Worm (Caenorhabditis elegans): Measurements from ENCODE around the gene F14H12.7.

F14H12.7 gene

ce11 chrX:4362522-4362921 lies at the start of gene F14H12.7:
Gene F14H12.7 (minus strand): TSS chrX:4362622.
- TF ChIP-seq tbx-11 (GFP tag; IDR thresholded peaks at IDR 0.05) = no peak
- no peak for TF ChIP-seq scrt-1 (GFP tag; IDR thresholded peaks at IDR 0.05)
- no peak for TF ChIP-seq hmbx-1 (tag; optimal IDR thresholded peaks at IDR 0.05)
- TF ChIP-seq ceh-13 (GFP tag; optimal IDR thresholded peaks at IDR 0.05) = no peak
- no peak for TF ChIP-seq hnd-1 (tag; optimal IDR thresholded peaks at IDR 0.05)
- no peak for TF ChIP-seq F13C5.2 (tag; optimal IDR thresholded peaks at IDR 0.05)
- TF ChIP-seq tra-4 (tag; optimal IDR thresholded peaks at IDR 0.05) = no peak
- no peak for TF ChIP-seq aly-1 (tag; optimal IDR thresholded peaks at IDR 0.05)
- no peak for TF ChIP-seq ets-7 (tag; optimal IDR thresholded peaks at IDR 0.05)
- TF ChIP-seq sea-1 (GFP tag; conservative IDR thresholded peaks at IDR 0.05) = no peak
- no peak for TF ChIP-seq flt-1 (GFP tag; IDR thresholded peaks at IDR 0.05)
- no peak for TF ChIP-seq ceh-36 (tag; optimal IDR thresholded peaks at IDR 0.05)
- TF ChIP-seq ama-1 (optimal IDR thresholded peaks at IDR 0.05) = no peak
- no peak for TF ChIP-seq hmg-4 (GFP tag; optimal IDR thresholded peaks at IDR 0.05)

DNA sequence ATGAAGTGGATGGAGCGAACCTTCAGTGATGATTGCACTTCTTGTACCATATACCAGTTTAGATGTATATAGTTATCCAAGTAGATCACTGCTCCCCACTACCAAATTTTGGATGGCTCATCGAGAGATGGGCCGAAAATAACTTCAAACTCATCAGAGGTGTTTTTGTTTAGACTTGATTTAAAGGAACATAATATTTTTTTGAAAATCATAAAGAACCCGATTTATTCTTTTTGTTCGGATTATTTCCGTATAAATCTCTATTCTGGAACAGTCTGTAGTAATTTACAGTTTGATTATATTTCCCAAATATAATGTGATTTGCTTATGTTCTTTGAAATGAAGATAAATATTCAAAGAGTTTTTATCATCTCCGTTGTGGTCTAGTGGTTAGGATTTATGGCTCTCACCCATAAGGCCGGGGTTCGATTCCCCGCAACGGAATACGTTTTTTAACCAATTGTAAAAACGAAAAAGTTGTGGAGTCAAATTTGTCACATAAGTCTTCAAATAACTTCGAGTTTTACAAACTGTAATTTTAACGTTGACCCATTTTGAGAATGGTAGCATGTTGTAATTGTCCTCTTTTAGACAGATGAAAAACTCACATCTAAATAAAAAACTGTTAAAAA lies 48.0 kb upstream of the F14H12.7 start:
- TF ChIP-seq tra-4 (tag; optimal IDR thresholded peaks at IDR 0.05) (no peak), flt-1 (GFP tag; IDR thresholded peaks at IDR 0.05) (no peak), F13C5.2 (tag; optimal IDR thresholded peaks at IDR 0.05) (no peak), aly-1 (tag; optimal IDR thresholded peaks at IDR 0.05) (no peak), B0310.2 (tag; optimal IDR thresholded peaks at IDR 0.05) (no peak), hnd-1 (tag; optimal IDR thresholded peaks at IDR 0.05) (no peak), sea-1 (GFP tag; conservative IDR thresholded peaks at IDR 0.05) (no peak), ceh-36 (tag; optimal IDR thresholded peaks at IDR 0.05) (no peak), ama-1 (optimal IDR thresholded peaks at IDR 0.05) (no peak), hmg-4 (GFP tag; optimal IDR thresholded peaks at IDR 0.05) (no peak), tbx-37 (GFP tag; conservative IDR thresholded peaks at IDR 0.05) (no peak), ets-7 (tag; optimal IDR thresholded peaks at IDR 0.05) (no peak)

DNA sequence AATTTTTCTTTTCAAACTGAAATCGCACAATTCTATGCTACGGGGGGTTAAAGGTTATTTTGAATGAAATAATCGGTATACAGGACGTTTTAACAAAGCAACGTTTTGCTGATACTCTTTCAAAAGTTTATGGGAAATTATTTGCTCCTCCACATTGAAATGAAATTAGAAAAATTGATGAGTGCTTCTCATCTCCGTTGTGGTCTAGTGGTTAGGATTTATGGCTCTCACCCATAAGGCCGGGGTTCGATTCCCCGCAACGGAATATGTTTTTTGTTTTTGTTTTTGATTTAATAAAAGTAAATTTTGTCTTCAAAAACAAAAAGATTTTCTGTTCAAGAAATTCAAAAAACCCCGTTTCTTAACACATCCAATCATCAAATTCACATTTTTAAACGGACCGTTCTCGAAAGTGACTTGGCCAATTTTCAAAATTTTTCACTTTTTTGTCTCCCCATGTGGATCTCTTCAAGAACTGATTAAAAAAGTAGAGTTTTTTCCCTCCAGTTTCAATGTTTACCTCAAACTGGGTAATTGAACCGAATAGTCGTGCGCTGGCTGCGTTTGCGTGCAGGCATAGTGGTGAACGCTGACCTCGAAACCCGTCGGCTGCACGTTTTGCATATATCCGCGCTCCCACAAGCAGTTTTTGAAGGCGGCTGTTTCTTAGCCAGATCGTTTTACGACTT lies 47.3 kb upstream of the F14H12.7 start:
- no peak for TF ChIP-seq hmg-4 (GFP tag; optimal IDR thresholded peaks at IDR 0.05)
- no peak for TF ChIP-seq tra-4 (tag; optimal IDR thresholded peaks at IDR 0.05)
- TF ChIP-seq tbx-11 (GFP tag; IDR thresholded peaks at IDR 0.05) = no peak

ce11 chrX:4408466-4408865 lies 46.0 kb upstream of the F14H12.7 start:
- TF ChIP-seq tra-4 (tag; optimal IDR thresholded peaks at IDR 0.05) (no peak), aly-1 (tag; optimal IDR thresholded peaks at IDR 0.05) (no peak), ceh-36 (tag; optimal IDR thresholded peaks at IDR 0.05) (no peak), B0310.2 (tag; optimal IDR thresholded peaks at IDR 0.05) (no peak), sea-1 (GFP tag; conservative IDR thresholded peaks at IDR 0.05) (no peak), scrt-1 (GFP tag; IDR thresholded peaks at IDR 0.05) (no peak), pes-1 (GFP tag; IDR thresholded peaks at IDR 0.05) (no peak), F13C5.2 (tag; optimal IDR thresholded peaks at IDR 0.05) (no peak), hnd-1 (tag; optimal IDR thresholded peaks at IDR 0.05) (no peak), flt-1 (GFP tag; IDR thresholded peaks at IDR 0.05) (no peak), tbx-11 (GFP tag; IDR thresholded peaks at IDR 0.05) (no peak), hmbx-1 (tag; optimal IDR thresholded peaks at IDR 0.05) (no peak), ets-7 (tag; optimal IDR thresholded peaks at IDR 0.05) (no peak), ama-1 (optimal IDR thresholded peaks at IDR 0.05) (no peak), ceh-13 (GFP tag; optimal IDR thresholded peaks at IDR 0.05) (no peak), tbx-37 (GFP tag; conservative IDR thresholded peaks at IDR 0.05) (no peak), hmg-4 (GFP tag; optimal IDR thresholded peaks at IDR 0.05) (no peak)

ce11 chrX:4404717-4405116 lies 42.3 kb upstream of the F14H12.7 start:
- TF ChIP-seq ceh-13 (GFP tag; optimal IDR thresholded peaks at IDR 0.05) (no peak), F13C5.2 (tag; optimal IDR thresholded peaks at IDR 0.05) (no peak), hmg-4 (GFP tag; optimal IDR thresholded peaks at IDR 0.05) (no peak), sea-1 (GFP tag; conservative IDR thresholded peaks at IDR 0.05) (no peak), hnd-1 (tag; optimal IDR thresholded peaks at IDR 0.05) (no peak), tbx-11 (GFP tag; IDR thresholded peaks at IDR 0.05) (no peak), scrt-1 (GFP tag; IDR thresholded peaks at IDR 0.05) (no peak), hmbx-1 (tag; optimal IDR thresholded peaks at IDR 0.05) (no peak), ceh-36 (tag; optimal IDR thresholded peaks at IDR 0.05) (no peak), ets-7 (tag; optimal IDR thresholded peaks at IDR 0.05) (no peak), B0310.2 (tag; optimal IDR thresholded peaks at IDR 0.05) (no peak), tra-4 (tag; optimal IDR thresholded peaks at IDR 0.05) (no peak), tbx-37 (GFP tag; conservative IDR thresholded peaks at IDR 0.05) (no peak), flt-1 (GFP tag; IDR thresholded peaks at IDR 0.05) (no peak), pes-1 (GFP tag; IDR thresholded peaks at IDR 0.05) (no peak)

DNA sequence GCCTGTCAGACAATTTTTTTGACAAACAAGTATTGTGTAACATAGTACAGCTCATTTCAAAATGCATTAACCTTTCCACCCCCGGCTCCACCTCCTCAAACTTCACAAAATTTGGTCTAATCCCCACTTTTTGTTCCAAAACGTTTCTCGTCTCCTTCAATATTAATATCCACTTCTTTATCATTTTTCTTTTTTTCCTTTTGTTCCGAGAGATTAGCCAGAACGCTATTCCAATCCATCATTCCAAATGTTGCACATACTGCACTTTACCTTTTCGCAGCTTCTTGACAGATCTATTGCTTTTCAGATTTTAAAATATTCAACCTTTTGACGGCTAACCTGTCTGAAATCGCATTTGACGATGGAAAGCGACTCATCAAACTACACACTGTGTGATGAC lies 40.4 kb upstream of the F14H12.7 start, which contains the start of gene D1079.1:
Gene D1079.1, plus strand, starts transcription at position 301 of the 400 bp plus-strand sequence.
- no peak for TF ChIP-seq tbx-11 (GFP tag; IDR thresholded peaks at IDR 0.05)
- no peak for TF ChIP-seq B0310.2 (tag; optimal IDR thresholded peaks at IDR 0.05)
- TF ChIP-seq ets-7 (tag; optimal IDR thresholded peaks at IDR 0.05) = no peak
- TF ChIP-seq F13C5.2 (tag; optimal IDR thresholded peaks at IDR 0.05) = no peak
- TF ChIP-seq hnd-1 (tag; optimal IDR thresholded peaks at IDR 0.05) = no peak
- no peak for TF ChIP-seq sea-1 (GFP tag; conservative IDR thresholded peaks at IDR 0.05)
- TF ChIP-seq tbx-37 (GFP tag; conservative IDR thresholded peaks at IDR 0.05) = no peak

ce11 chrX:4400296-4400695 lies 37.9 kb upstream of the F14H12.7 start:
- TF ChIP-seq hnd-1 (tag; optimal IDR thresholded peaks at IDR 0.05) (no peak), pes-1 (GFP tag; IDR thresholded peaks at IDR 0.05) (no peak), hmbx-1 (tag; optimal IDR thresholded peaks at IDR 0.05) (no peak), ets-7 (tag; optimal IDR thresholded peaks at IDR 0.05) (no peak), sea-1 (GFP tag; conservative IDR thresholded peaks at IDR 0.05) (no peak), aly-1 (tag; optimal IDR thresholded peaks at IDR 0.05) (no peak), tra-4 (tag; optimal IDR thresholded peaks at IDR 0.05) (no peak), ama-1 (optimal IDR thresholded peaks at IDR 0.05) (no peak), flt-1 (GFP tag; IDR thresholded peaks at IDR 0.05) (no peak), tbx-11 (GFP tag; IDR thresholded peaks at IDR 0.05) (no peak), ceh-36 (tag; optimal IDR thresholded peaks at IDR 0.05) (no peak)

Measured in whole organism, early embryonic.